Worm (Caenorhabditis elegans) whole organism, young adult: ENCODE data around the gene nlp-80.

Experiments used
- B0019.2 ChIP-seq: fragments of 200-800 bp; sonication (Bioruptor generic); conservative IDR thresholded peaks from 2 replicates; pipeline ENCODE4 v1.3.6; 2022; ENCODE audit warnings: missing genetic modification reagents, missing genetic modification characterization, missing compliant biosample characterization
- B0035.1 ChIP-seq: sonication (generic microtip); optimal IDR thresholded peaks from 2 replicates; lab custom pipeline; 2016; ENCODE audit warnings: missing genetic modification characterization, mild to moderate bottlenecking, missing compliant biosample characterization, missing genotype, missing genetic modification reagents
- B0336.3 ChIP-seq: fragments of 200-800 bp; sonication (Bioruptor generic); IDR thresholded peaks from 2 replicates; pipeline ENCODE4 v1.3.6; 2022; ENCODE audit warnings: missing genetic modification characterization, missing compliant biosample characterization
- C17E4.6 ChIP-seq: fragments of 200-800 bp; sonication (Bioruptor generic); IDR thresholded peaks from 2 replicates; pipeline ENCODE4 v1.3.6; 2022; ENCODE audit warnings: missing genetic modification reagents, missing genetic modification characterization, missing compliant biosample characterization
- D2030.7 ChIP-seq: fragments of 200-800 bp; sonication (Bioruptor generic); IDR thresholded peaks from 2 replicates; pipeline ENCODE4 v1.3.6; 2022; ENCODE audit warnings: missing genetic modification reagents, missing genetic modification characterization, missing compliant biosample characterization
- F10E7.11 ChIP-seq: sonication (generic microtip); optimal IDR thresholded peaks from 2 replicates; lab custom pipeline; 2017; ENCODE audit warnings: mild to moderate bottlenecking, missing genetic modification characterization, moderate library complexity, missing compliant biosample characterization
- F22D6.2 ChIP-seq: sonication (generic microtip); optimal IDR thresholded peaks from 2 replicates; lab custom pipeline; 2016; ENCODE audit warnings: mild to moderate bottlenecking, missing genetic modification characterization, missing compliant biosample characterization
- F49E8.2 ChIP-seq: sonication (generic microtip); optimal IDR thresholded peaks from 3 replicates; lab custom pipeline; 2017; ENCODE audit warnings: missing genetic modification characterization, mild to moderate bottlenecking, missing compliant biosample characterization, antibody characterized with exemption, moderate library complexity; ENCODE audit not compliant: insufficient read depth
- T26A5.8 ChIP-seq: sonication (generic microtip); optimal IDR thresholded peaks from 2 replicates; lab custom pipeline; 2016; ENCODE audit warnings: missing genetic modification characterization, missing compliant biosample characterization
- Y53G8AR.9 ChIP-seq: fragments of 200-800 bp; sonication (Bioruptor generic); conservative IDR thresholded peaks from 2 replicates; pipeline ENCODE4 v1.3.6; 2022; ENCODE audit warnings: missing genetic modification reagents, missing genetic modification characterization, missing compliant biosample characterization
- Y67H2A.10 ChIP-seq: fragments of 200-800 bp; sonication (Bioruptor generic); conservative IDR thresholded peaks from 2 replicates; pipeline ENCODE4 v1.3.6; 2022; ENCODE audit warnings: missing genetic modification reagents, missing genetic modification characterization, missing compliant biosample characterization
- ZK185.1 ChIP-seq: sonication (generic microtip); optimal IDR thresholded peaks from 2 replicates; lab custom pipeline; 2016; ENCODE audit warnings: mild to moderate bottlenecking, missing genetic modification characterization, missing compliant biosample characterization; ENCODE audit not compliant: poor library complexity, severe bottlenecking
- akir-1 ChIP-seq: fragments of 200-800 bp; sonication (Bioruptor generic); optimal IDR thresholded peaks from 2 replicates; lab custom pipeline; 2018; ENCODE audit warnings: mild to moderate bottlenecking, missing genetic modification characterization, moderate library complexity, missing compliant biosample characterization
- atf-7 ChIP-seq: sonication (generic microtip); optimal IDR thresholded peaks from 2 replicates; lab custom pipeline; 2017; ENCODE audit warnings: mild to moderate bottlenecking, missing genetic modification characterization, missing compliant biosample characterization
- attf-3 ChIP-seq: fragments of 200-800 bp; sonication (Bioruptor generic); conservative IDR thresholded peaks from 2 replicates; pipeline ENCODE4 v1.3.6; 2022; ENCODE audit warnings: missing genetic modification reagents, missing genetic modification characterization, missing compliant biosample characterization
- bed-1 ChIP-seq: fragments of 200-800 bp; sonication (Bioruptor generic); IDR thresholded peaks from 2 replicates; pipeline ENCODE4 v1.3.6; 2022; ENCODE audit warnings: missing genetic modification reagents, missing genetic modification characterization, missing compliant biosample characterization
- ccch-3 ChIP-seq: fragments of 200-800 bp; sonication (Bioruptor generic); optimal IDR thresholded peaks from 2 replicates; lab custom pipeline; 2018; ENCODE audit warnings: mild to moderate bottlenecking, missing genetic modification characterization, missing compliant biosample characterization
- cebp-1 ChIP-seq, 2 experiments: fragments of 200-800 bp in 1 of 2; sonication (Bioruptor generic) in 1 of 2; sonication (generic microtip) in 1 of 2; IDR thresholded peaks in 1 of 2; optimal IDR thresholded peaks in 1 of 2; 2 replicates each; pipeline versions ENCODE4 v1.3.6 to Lab custom; 2017 to 2022; ENCODE audit warnings: missing compliant biosample characterization in 2 of 2, missing genetic modification characterization in 2 of 2, mild to moderate bottlenecking in 1 of 2, missing genetic modification reagents in 1 of 2, moderate library complexity in 1 of 2
- ceh-40 ChIP-seq: fragments of 200-800 bp; sonication (Bioruptor generic); IDR thresholded peaks from 2 replicates; pipeline ENCODE4 v1.3.6; 2022; ENCODE audit warnings: missing genetic modification characterization, missing compliant biosample characterization
- dpff-1 ChIP-seq: sonication (generic microtip); optimal IDR thresholded peaks from 2 replicates; lab custom pipeline; 2017; ENCODE audit warnings: mild to moderate bottlenecking, missing genetic modification characterization, missing compliant biosample characterization
- egl-18 ChIP-seq: fragments of 200-800 bp; sonication (Bioruptor generic); IDR thresholded peaks from 2 replicates; pipeline ENCODE4 v1.3.6; 2022; ENCODE audit warnings: missing genetic modification reagents, missing genetic modification characterization, missing compliant biosample characterization
- egrh-3 ChIP-seq: fragments of 200-800 bp; sonication (Bioruptor generic); IDR thresholded peaks from 2 replicates; pipeline ENCODE4 v1.3.6; 2022; ENCODE audit warnings: missing genetic modification reagents, missing genetic modification characterization, missing compliant biosample characterization
- ekl-4 ChIP-seq: fragments of 200-800 bp; sonication (Bioruptor generic); IDR thresholded peaks from 2 replicates; pipeline ENCODE4 v1.3.6; 2022; ENCODE audit warnings: missing genetic modification reagents, missing genetic modification characterization, missing compliant biosample characterization
- him-1 ChIP-seq: sonication (generic microtip); optimal IDR thresholded peaks from 2 replicates; lab custom pipeline; 2016; ENCODE audit warnings: missing genotype, missing genetic modification reagents, missing genetic modification characterization, missing compliant biosample characterization
- hlh-26 ChIP-seq: fragments of 200-800 bp; sonication (Bioruptor generic); conservative IDR thresholded peaks from 2 replicates; pipeline ENCODE4 v1.3.6; 2022; ENCODE audit warnings: missing genetic modification reagents, missing genetic modification characterization, missing compliant biosample characterization
- lin-54 ChIP-seq: fragments of 200-800 bp; sonication (Bioruptor generic); optimal IDR thresholded peaks from 2 replicates; lab custom pipeline; 2018; ENCODE audit warnings: mild to moderate bottlenecking, missing genetic modification characterization, missing compliant biosample characterization
- lsl-1 ChIP-seq: fragments of 200-800 bp; sonication (Bioruptor generic); optimal IDR thresholded peaks from 2 replicates; lab custom pipeline; 2018; ENCODE audit warnings: mild to moderate bottlenecking, missing genetic modification characterization, moderate library complexity, missing compliant biosample characterization
- nfya-1 ChIP-seq: sonication (generic microtip); optimal IDR thresholded peaks from 2 replicates; lab custom pipeline; 2017; ENCODE audit warnings: antibody characterized with exemption, missing compliant biosample characterization, missing genetic modification characterization, borderline replicate concordance; ENCODE audit not compliant: insufficient read depth
- nfya-2 ChIP-seq: fragments of 200-800 bp; sonication (Bioruptor generic); IDR thresholded peaks from 2 replicates; pipeline ENCODE4 v1.3.6; 2022; ENCODE audit warnings: missing genetic modification reagents, missing genetic modification characterization, missing compliant biosample characterization
- nhr-80 ChIP-seq: sonication (generic microtip); optimal IDR thresholded peaks from 2 replicates; lab custom pipeline; 2016; ENCODE audit warnings: missing genetic modification characterization, missing compliant biosample characterization
- pha-4 ChIP-seq: fragments of 150-350 bp; sonication (generic microtip); optimal IDR thresholded peaks from 2 replicates; lab custom pipeline; 2014; ENCODE audit warnings: missing biosample characterization, missing genetic modification reagents, missing genetic modification characterization
- snpc-1.3 ChIP-seq: sonication (generic microtip); optimal IDR thresholded peaks from 2 replicates; lab custom pipeline; 2017; ENCODE audit warnings: missing genetic modification characterization, mild to moderate bottlenecking, missing compliant biosample characterization, antibody characterized with exemption, moderate library complexity, missing genotype, missing genetic modification reagents; ENCODE audit not compliant: insufficient read depth
- snpc-4 ChIP-seq, 5 experiments: fragments of 150-350 bp in 1 of 5; sonication (generic microtip) in 4 of 5; optimal IDR thresholded peaks; 2 replicates each; lab custom pipeline; 2014 to 2018; ENCODE audit warnings: missing genetic modification characterization in 5 of 5, missing biosample characterization in 3 of 5, antibody characterized with exemption in 2 of 5, mild to moderate bottlenecking in 2 of 5, missing compliant biosample characterization in 2 of 5, missing genotype in 2 of 5, moderate library complexity in 2 of 5, missing genetic modification reagents in 1 of 5
- sptf-2 ChIP-seq: fragments of 200-800 bp; sonication (Bioruptor generic); optimal IDR thresholded peaks from 2 replicates; lab custom pipeline; 2018; ENCODE audit warnings: mild to moderate bottlenecking, missing genetic modification characterization, missing compliant biosample characterization
- unc-62 ChIP-seq: fragments of 150-350 bp; optimal IDR thresholded peaks from 2 replicates; lab custom pipeline; 2014; ENCODE audit warnings: missing biosample characterization, missing genetic modification reagents, missing genetic modification characterization
- zim-3 ChIP-seq: sonication (generic microtip); optimal IDR thresholded peaks from 2 replicates; lab custom pipeline; 2017; ENCODE audit warnings: mild to moderate bottlenecking, missing genetic modification characterization, moderate library complexity, missing compliant biosample characterization
- ztf-22 ChIP-seq: fragments of 200-800 bp; sonication (Bioruptor generic); optimal IDR thresholded peaks from 2 replicates; lab custom pipeline; 2018; ENCODE audit warnings: mild to moderate bottlenecking, missing genetic modification characterization, moderate library complexity, missing compliant biosample characterization
- ztf-26 ChIP-seq: sonication (generic microtip); optimal IDR thresholded peaks from 2 replicates; lab custom pipeline; 2017; ENCODE audit warnings: missing genetic modification characterization, missing compliant biosample characterization

The nlp-80 gene

ce11 chrV:11029309-11029708 is 36.1 kb downstream of the nlp-80 start (continued):
- TF ChIP-seq F49E8.2 (tag; lab: Kevin White, UChicago) (no peak), ccch-3 (GFP tag; lab: Kevin White, UChicago) (no peak), ceh-40 (0 out of 2 replicates have a peak, but pooled peaks have one; percentile 72), B0035.1 (tag; lab: Kevin White, UChicago) (no peak), nfya-1 (tag; lab: Kevin White, UChicago) (no peak), attf-3 (GFP tag; lab: Robert Waterston, UW) (no peak), B0019.2 (GFP tag; lab: Robert Waterston, UW) (0 out of 2 replicates have a peak, but pooled peaks have one; percentile 23), B0336.3 (no peak), zim-3 (tag; lab: Kevin White, UChicago) (no peak), ztf-22 (GFP tag; lab: Kevin White, UChicago) (no peak), snpc-4 (GFP tag; optimal IDR thresholded peaks at IDR 0.05; lab: Kevin White, UChicago) (no peak), snpc-4 (tag; optimal IDR thresholded peaks at IDR 0.05; lab: Kevin White, UChicago) (no peak), F10E7.11 (tag; lab: Kevin White, UChicago) (no peak), F22D6.2 (tag; lab: Kevin White, UChicago) (no peak), bed-1 (GFP tag; lab: Robert Waterston, UW) (no peak), lsl-1 (GFP tag; lab: Kevin White, UChicago) (peak; percentile 48), T26A5.8 (tag; lab: Kevin White, UChicago) (no peak), unc-62 (no peak), lin-54 (GFP tag; lab: Kevin White, UChicago) (peak; percentile 92), dpff-1 (tag; lab: Kevin White, UChicago) (no peak), ekl-4 (GFP tag; lab: Robert Waterston, UW) (no peak), snpc-1.3 (tag; lab: Kevin White, UChicago) (no peak), Y53G8AR.9 (GFP tag; lab: Robert Waterston, UW) (no peak), cebp-1 (GFP tag; IDR thresholded peaks at IDR 0.05; lab: Robert Waterston, UW) (no peak), cebp-1 (tag; optimal IDR thresholded peaks at IDR 0.05; lab: Kevin White, UChicago) (peak; percentile 23), pha-4 (tag; lab: Kevin White, UChicago) (no peak), nfya-2 (GFP tag; lab: Robert Waterston, UW) (no peak), Y67H2A.10 (GFP tag; lab: Robert Waterston, UW) (no peak), C17E4.6 (0 out of 2 replicates have a peak, but pooled peaks have one; percentile 14)

DNA sequence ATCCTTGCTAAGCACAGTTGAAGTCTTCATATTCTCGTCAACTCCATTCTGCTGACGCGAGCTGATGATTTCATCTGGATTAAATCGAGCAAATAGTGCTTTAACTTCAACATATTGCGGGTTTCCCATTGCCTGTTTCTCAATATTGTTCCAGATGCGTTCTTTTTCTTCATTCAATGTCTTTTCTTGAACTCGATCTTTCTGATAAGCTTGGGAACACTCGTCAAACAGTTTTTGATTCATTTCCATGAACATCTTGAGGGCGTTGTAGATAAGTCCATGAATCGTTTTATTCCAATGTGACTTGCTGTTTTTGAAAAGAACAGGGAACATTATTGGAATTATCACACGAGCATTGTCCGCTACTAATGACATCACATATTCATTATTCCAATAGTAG is 37.7 kb downstream of the nlp-80 start:
- no peak for TF ChIP-seq hlh-26 (GFP tag; lab: Robert Waterston, UW)
- no peak for TF ChIP-seq him-1 (tag; lab: Kevin White, UChicago)
- TF ChIP-seq egl-18 (GFP tag; lab: Robert Waterston, UW), result no peak
- no peak for TF ChIP-seq D2030.7 (GFP tag; lab: Robert Waterston, UW)
- TF ChIP-seq F10E7.11 (tag; lab: Kevin White, UChicago), result no peak
- no peak for TF ChIP-seq atf-7 (tag; lab: Kevin White, UChicago)
- TF ChIP-seq ztf-26 (tag; lab: Kevin White, UChicago), result no peak
- TF ChIP-seq akir-1, result no peak
- no peak for TF ChIP-seq nhr-80 (tag; lab: Kevin White, UChicago)
- TF ChIP-seq ztf-22 (GFP tag; lab: Kevin White, UChicago), result no peak
- TF ChIP-seq F22D6.2 (tag; lab: Kevin White, UChicago), result no peak
- no peak for TF ChIP-seq sptf-2 (GFP tag; lab: Kevin White, UChicago)
- no peak for TF ChIP-seq egrh-3 (GFP tag; lab: Robert Waterston, UW)
- TF ChIP-seq ZK185.1, result no peak
